Worm (Caenorhabditis elegans) whole organism, L1 larva: ENCODE data around the gene ifa-3.
"Not testable (repeated sequence)": the region's sequence is repeated elsewhere in the genome, so short reads cannot be mapped to it uniquely, and the experiment has no call there.

Experiments
- aly-2 ChIP-seq: fragments of 150-350 bp; optimal IDR thresholded peaks from 2 replicates; lab custom pipeline; 2014; ENCODE audit warnings: missing biosample characterization, missing genetic modification characterization
- blmp-1 ChIP-seq: fragments of 150-350 bp; optimal IDR thresholded peaks from 2 replicates; lab custom pipeline; 2014; ENCODE audit warnings: missing biosample characterization, missing genetic modification characterization
- ceh-63 ChIP-seq: fragments of 200-800 bp; sonication (Bioruptor generic); optimal IDR thresholded peaks from 2 replicates; lab custom pipeline; 2018; ENCODE audit warnings: mild to moderate bottlenecking, missing genetic modification characterization, missing compliant biosample characterization
- ceh-8 ChIP-seq: fragments of 200-800 bp; sonication (Bioruptor generic); optimal IDR thresholded peaks from 2 replicates; lab custom pipeline; 2018; ENCODE audit warnings: mild to moderate bottlenecking, missing genetic modification characterization, moderate library complexity, missing compliant biosample characterization
- ceh-82 ChIP-seq, 3 experiments: fragments of 150-350 bp in 1 of 3; sonication (generic microtip) in 2 of 3; optimal IDR thresholded peaks; 2 replicates each; lab custom pipeline; 2014 to 2017; ENCODE audit warnings: missing biosample characterization in 3 of 3, missing genetic modification characterization in 3 of 3
- ceh-90 ChIP-seq: sonication (generic microtip); optimal IDR thresholded peaks from 2 replicates; lab custom pipeline; 2016; ENCODE audit warnings: missing genetic modification characterization, missing compliant biosample characterization
- dsc-1 ChIP-seq: sonication (generic microtip); optimal IDR thresholded peaks from 2 replicates; lab custom pipeline; 2016; ENCODE audit warnings: mild to moderate bottlenecking, missing genetic modification characterization, missing compliant biosample characterization
- efl-1 ChIP-seq, 4 experiments: fragments of 150-350 bp; optimal IDR thresholded peaks in 3 of 4; peaks in 1 of 4; 1 replicate in 1 of 4; 2 replicates in 3 of 4; lab custom pipeline; 2014; ENCODE audit warnings: missing biosample characterization in 2 of 4, missing genetic modification characterization in 2 of 4, missing genetic modification reagents in 2 of 4
- egl-13 ChIP-seq: sonication (generic microtip); optimal IDR thresholded peaks from 2 replicates; lab custom pipeline; 2016; ENCODE audit warnings: missing genotype, missing genetic modification reagents, missing genetic modification characterization, missing compliant biosample characterization
- egl-27 ChIP-seq, 2 experiments: fragments of 150-350 bp in 1 of 2; sonication (generic microtip); optimal IDR thresholded peaks; 3 replicates each; lab custom pipeline; 2017 to 2018; ENCODE audit warnings: missing biosample characterization in 2 of 2, missing genetic modification characterization in 2 of 2, missing genetic modification reagents in 2 of 2
- elt-2 ChIP-seq: sonication (generic microtip); optimal IDR thresholded peaks from 2 replicates; lab custom pipeline; 2016; ENCODE audit warnings: missing genetic modification characterization, mild to moderate bottlenecking, inconsistent platforms, missing compliant biosample characterization, missing genetic modification reagents
- elt-3 ChIP-seq, 6 experiments: fragments of 150-350 bp in 1 of 6; sonication (generic microtip); optimal IDR thresholded peaks; 2 replicates each; lab custom pipeline; 2017 to 2018; ENCODE audit warnings: missing biosample characterization in 6 of 6, missing genetic modification characterization in 6 of 6, inconsistent platforms in 1 of 6
- fkh-10 ChIP-seq: sonication (generic microtip); optimal IDR thresholded peaks from 2 replicates; lab custom pipeline; 2017; ENCODE audit warnings: missing biosample characterization, missing genetic modification reagents, missing genetic modification characterization
- fkh-8 ChIP-seq: sonication (generic microtip); optimal IDR thresholded peaks from 2 replicates; lab custom pipeline; 2016; ENCODE audit warnings: mild to moderate bottlenecking, missing genetic modification characterization, missing compliant biosample characterization
- fos-1 ChIP-seq: fragments of 150-350 bp; optimal IDR thresholded peaks from 2 replicates; lab custom pipeline; 2014; ENCODE audit warnings: missing biosample characterization, missing genetic modification characterization
- irx-1 ChIP-seq: sonication (generic microtip); optimal IDR thresholded peaks from 2 replicates; lab custom pipeline; 2016; ENCODE audit warnings: missing genetic modification characterization, missing compliant biosample characterization
- jun-1 ChIP-seq: fragments of 150-350 bp; optimal IDR thresholded peaks from 2 replicates; lab custom pipeline; 2014; ENCODE audit warnings: missing biosample characterization, missing genetic modification reagents, missing genetic modification characterization
- lin-14 ChIP-seq: fragments of 200-800 bp; sonication (Bioruptor generic); optimal IDR thresholded peaks from 2 replicates; lab custom pipeline; 2018; ENCODE audit warnings: mild to moderate bottlenecking, missing genetic modification characterization, moderate library complexity, missing compliant biosample characterization
- lin-15B ChIP-seq: fragments of 150-350 bp; sonication (generic microtip); optimal IDR thresholded peaks from 3 replicates; lab custom pipeline; 2014; ENCODE audit warnings: missing biosample characterization, missing genetic modification characterization
- lin-35 ChIP-seq, 2 experiments: fragments of 150-350 bp; optimal IDR thresholded peaks; 2 replicates each; lab custom pipeline; 2014; ENCODE audit warnings: missing biosample characterization in 2 of 2, missing genetic modification characterization in 2 of 2, missing genetic modification reagents in 2 of 2
- lir-3 ChIP-seq: sonication (generic microtip); optimal IDR thresholded peaks from 2 replicates; lab custom pipeline; 2016; ENCODE audit warnings: mild to moderate bottlenecking, missing genetic modification characterization, moderate library complexity, missing compliant biosample characterization; ENCODE audit not compliant: poor library complexity
- lsy-2 ChIP-seq, 2 experiments: fragments of 150-350 bp; optimal IDR thresholded peaks; 2 replicates each; lab custom pipeline; 2014; ENCODE audit warnings: missing biosample characterization in 2 of 2, missing genetic modification characterization in 2 of 2
- mdl-1 ChIP-seq, 2 experiments: fragments of 150-350 bp; optimal IDR thresholded peaks; 2 replicates each; lab custom pipeline; 2014 to 2017; ENCODE audit warnings: missing biosample characterization in 2 of 2, missing genetic modification characterization in 2 of 2, inconsistent platforms in 1 of 2
- mep-1 ChIP-seq: fragments of 150-350 bp; optimal IDR thresholded peaks from 2 replicates; lab custom pipeline; 2014; ENCODE audit warnings: missing biosample characterization, missing genetic modification characterization
- nhr-12 ChIP-seq: sonication (generic microtip); optimal IDR thresholded peaks from 2 replicates; lab custom pipeline; 2017; ENCODE audit warnings: missing biosample characterization, missing genetic modification characterization
- nhr-19 ChIP-seq: fragments of 200-800 bp; sonication (Bioruptor generic); conservative IDR thresholded peaks from 2 replicates; pipeline ENCODE4 v1.3.6; 2022; ENCODE audit warnings: missing genetic modification characterization, missing compliant biosample characterization
- nhr-20 ChIP-seq: sonication (generic microtip); optimal IDR thresholded peaks from 2 replicates; lab custom pipeline; 2016; ENCODE audit warnings: mild to moderate bottlenecking, missing genetic modification characterization, missing compliant biosample characterization
- nhr-47 ChIP-seq: sonication (generic microtip); optimal IDR thresholded peaks from 2 replicates; lab custom pipeline; 2016; ENCODE audit warnings: mild to moderate bottlenecking, missing genetic modification characterization, moderate library complexity, missing compliant biosample characterization
- nhr-71 ChIP-seq: sonication (generic microtip); optimal IDR thresholded peaks from 2 replicates; lab custom pipeline; 2016; ENCODE audit warnings: mild to moderate bottlenecking, missing genetic modification characterization, moderate library complexity, missing compliant biosample characterization
- nhr-77 ChIP-seq: fragments of 150-350 bp; optimal IDR thresholded peaks from 2 replicates; lab custom pipeline; 2014; ENCODE audit warnings: missing biosample characterization, missing genetic modification characterization
- nhr-90 ChIP-seq: sonication (generic microtip); optimal IDR thresholded peaks from 2 replicates; lab custom pipeline; 2016; ENCODE audit warnings: mild to moderate bottlenecking, missing genetic modification characterization, missing compliant biosample characterization; ENCODE audit not compliant: poor library complexity
- pqm-1 ChIP-seq: sonication (generic microtip); optimal IDR thresholded peaks from 3 replicates; lab custom pipeline; 2017; ENCODE audit warnings: missing biosample characterization, missing genetic modification characterization
- rnt-1 ChIP-seq: sonication (generic microtip); optimal IDR thresholded peaks from 2 replicates; lab custom pipeline; 2016; ENCODE audit warnings: mild to moderate bottlenecking, missing genetic modification characterization, moderate library complexity, missing compliant biosample characterization
- skn-1 ChIP-seq: fragments of 150-350 bp; optimal IDR thresholded peaks from 2 replicates; lab custom pipeline; 2014; ENCODE audit warnings: missing biosample characterization, missing genetic modification characterization
- snu-23 ChIP-seq: sonication (generic microtip); optimal IDR thresholded peaks from 2 replicates; lab custom pipeline; 2016; ENCODE audit warnings: missing genetic modification characterization, missing compliant biosample characterization
- sox-4 ChIP-seq: sonication (generic microtip); optimal IDR thresholded peaks from 2 replicates; lab custom pipeline; 2016; ENCODE audit warnings: missing genetic modification characterization, missing compliant biosample characterization
- sptf-1 ChIP-seq: fragments of 150-350 bp; optimal IDR thresholded peaks from 2 replicates; lab custom pipeline; 2014; ENCODE audit warnings: missing biosample characterization, missing genetic modification characterization
- swsn-7 ChIP-seq: sonication (generic microtip); optimal IDR thresholded peaks from 2 replicates; lab custom pipeline; 2016; ENCODE audit warnings: missing genetic modification characterization, missing compliant biosample characterization
- tbx-2 ChIP-seq: sonication (generic microtip); optimal IDR thresholded peaks from 2 replicates; lab custom pipeline; 2016; ENCODE audit warnings: missing genetic modification characterization, missing compliant biosample characterization
- unc-130 ChIP-seq: fragments of 150-350 bp; optimal IDR thresholded peaks from 2 replicates; lab custom pipeline; 2017; ENCODE audit warnings: missing biosample characterization, missing genetic modification characterization, inconsistent platforms
- unc-86 ChIP-seq: sonication (generic microtip); optimal IDR thresholded peaks from 2 replicates; lab custom pipeline; 2016; ENCODE audit warnings: missing genetic modification characterization, missing compliant biosample characterization
- unc-98 ChIP-seq: fragments of 200-800 bp; sonication (Bioruptor generic); IDR thresholded peaks from 2 replicates; pipeline ENCODE4 v1.3.6; 2022; ENCODE audit warnings: missing genetic modification characterization, missing compliant biosample characterization
- ztf-11 ChIP-seq, 2 experiments: sonication (generic microtip); optimal IDR thresholded peaks; 2 replicates each; lab custom pipeline; 2016 to 2017; ENCODE audit warnings: missing genetic modification characterization in 2 of 2, missing biosample characterization in 1 of 2, missing compliant biosample characterization in 1 of 2

ifa-3 gene

DNA sequence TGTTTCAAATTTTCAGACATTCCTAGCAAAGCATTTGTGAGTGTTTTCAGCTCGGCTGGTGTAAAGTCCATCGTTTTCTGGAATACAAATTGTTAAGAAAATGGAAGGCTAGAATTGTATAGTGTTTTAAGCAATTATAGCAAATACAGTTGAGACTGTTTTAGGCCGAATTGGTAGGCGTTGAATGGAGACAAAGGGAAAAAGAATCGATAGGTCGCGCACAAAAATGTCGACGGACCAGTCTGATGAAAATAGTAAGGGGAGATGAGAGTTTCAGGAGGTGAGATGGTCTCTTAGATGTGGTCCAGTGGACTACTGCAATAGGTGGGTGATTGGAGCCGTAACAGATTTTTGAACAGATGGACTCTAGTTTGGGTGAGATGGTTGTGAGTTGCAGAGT, 29.2 kb downstream of the ifa-3 start:
- TF ChIP-seq unc-98 (GFP tag; lab: Robert Waterston, UW) (no peak), egl-13 (tag; lab: Kevin White, UChicago) (no peak), efl-1 (optimal IDR thresholded peaks at IDR 0.05; lab: Kevin White, UChicago) (no peak), efl-1 (GFP tag; optimal IDR thresholded peaks at IDR 0.05 in 1 of 2; lab: Kevin White, UChicago) (peak in 1 of 2 experiments; percentile 81), lin-15B (tag; lab: Kevin White, UChicago) (no peak), dsc-1 (tag; lab: Kevin White, UChicago) (no peak), irx-1 (no peak)

DNA sequence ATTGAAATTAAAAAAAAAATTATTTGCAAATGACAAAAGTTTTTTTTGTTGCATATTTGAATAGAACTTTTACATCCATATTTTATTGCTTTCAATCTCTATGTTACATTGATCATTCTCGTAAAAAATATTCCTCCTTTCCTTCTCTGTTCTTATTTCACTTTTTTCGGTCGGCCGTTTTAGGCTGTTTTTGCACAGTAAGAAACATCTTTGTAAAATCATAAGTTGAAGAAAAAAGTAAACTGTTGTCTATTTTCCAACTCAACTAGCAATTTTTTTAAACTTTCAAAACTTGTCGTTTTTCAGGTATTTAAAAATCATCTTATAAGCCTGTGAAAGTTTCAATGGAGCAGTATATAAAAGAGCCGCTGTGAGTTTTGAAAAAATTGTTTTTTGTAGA, 41.2 kb downstream of the ifa-3 start, which contains the start of gene F23A7.5:
F23A7.5 (plus strand) TSS at position 301 of the 400 bp plus-strand sequence.
- TF ChIP-seq sptf-1 (tag; lab: Kevin White, UChicago): no peak
- no peak for TF ChIP-seq tbx-2 (tag; lab: Kevin White, UChicago)
- no peak for TF ChIP-seq pqm-1 (tag; lab: Kevin White, UChicago)
- no peak for TF ChIP-seq dsc-1 (tag; lab: Kevin White, UChicago)

DNA sequence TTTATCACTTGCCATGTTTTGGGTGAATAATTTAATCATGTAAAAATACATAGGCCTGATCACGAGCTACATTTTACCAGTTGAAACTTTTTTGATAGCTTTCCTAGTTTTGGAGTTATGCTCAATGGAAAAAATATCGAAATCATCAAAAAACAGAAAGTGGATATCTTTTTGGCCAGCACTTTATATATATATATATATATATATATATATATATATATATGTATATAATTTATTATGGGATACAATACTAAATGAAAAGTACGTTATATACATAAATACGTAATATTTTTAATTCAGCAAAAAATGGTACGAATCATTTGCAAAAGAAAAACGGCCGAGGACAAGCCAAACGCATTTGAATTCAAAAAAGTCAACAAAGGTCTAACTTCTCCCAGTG, 50.2 kb downstream of the ifa-3 start, which contains the start of gene F23A7.3:
F23A7.3 (plus strand) TSS at position 301 of the 400 bp plus-strand sequence.
- TF ChIP-seq efl-1 (optimal IDR thresholded peaks at IDR 0.05; lab: Kevin White, UChicago): not testable (repeated sequence)
- peak in 1 of 2 experiments; percentile 57 for TF ChIP-seq efl-1 (GFP tag; optimal IDR thresholded peaks at IDR 0.05 in 1 of 2; lab: Kevin White, UChicago)

DNA sequence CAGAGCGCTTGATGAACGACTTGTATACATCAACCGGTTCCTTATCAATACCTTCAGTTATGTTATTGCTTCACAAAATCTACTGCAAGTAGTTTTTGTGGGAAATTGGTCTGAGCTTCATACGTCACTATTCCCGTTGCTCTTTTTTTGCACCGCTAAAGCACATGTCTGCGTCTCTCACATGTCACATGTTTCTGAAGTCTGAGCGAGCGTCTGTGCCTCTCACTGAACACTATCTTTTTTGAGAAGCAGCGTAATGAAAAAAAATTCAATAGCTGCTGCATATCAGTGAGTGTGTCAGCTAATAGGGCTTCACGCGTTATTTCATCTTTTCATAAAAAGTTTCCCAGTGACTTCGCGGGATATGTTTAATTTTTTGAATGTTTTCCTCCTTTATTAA, 51.6 kb downstream of the ifa-3 start:
- TF ChIP-seq sox-4 (no peak), nhr-47 (tag; lab: Kevin White, UChicago) (peak; percentile 66), ceh-82 (tag; optimal IDR thresholded peaks at IDR 0.05; lab: Kevin White, UChicago) (peak in 2 of 3 experiments; percentile 39 to 41), skn-1 (no peak), nhr-20 (peak; percentile 8), mdl-1 (tag; optimal IDR thresholded peaks at IDR 0.05; lab: Kevin White, UChicago) (peak in 1 of 2 experiments; percentile 39), lin-14 (GFP tag; lab: Kevin White, UChicago) (peak; percentile 85), efl-1 (optimal IDR thresholded peaks at IDR 0.05; lab: Kevin White, UChicago) (peak; percentile 24 to 35), efl-1 (GFP tag; optimal IDR thresholded peaks at IDR 0.05 in 1 of 2; lab: Kevin White, UChicago) (peak in 1 of 2 experiments; percentile 40), snu-23 (GFP tag; lab: Kevin White, UChicago) (peak; percentile 43), rnt-1 (tag; lab: Kevin White, UChicago) (no peak), unc-86 (tag; lab: Kevin White, UChicago) (peak; percentile 41), sptf-1 (tag; lab: Kevin White, UChicago) (no peak), lin-35 (GFP tag; optimal IDR thresholded peaks at IDR 0.05; lab: Kevin White, UChicago) (peak; percentile 5 to 9), ceh-63 (GFP tag; lab: Kevin White, UChicago) (no peak), blmp-1 (tag; lab: Kevin White, UChicago) (no peak), nhr-12 (tag; lab: Kevin White, UChicago) (no peak), fkh-10 (GFP tag; lab: Kevin White, UChicago) (peak; percentile 57), elt-3 (tag; optimal IDR thresholded peaks at IDR 0.05; lab: Kevin White, UChicago) (no peak), mep-1 (peak; percentile 47), dsc-1 (tag; lab: Kevin White, UChicago) (peak; percentile 70), unc-130 (no peak), nhr-90 (tag; lab: Kevin White, UChicago) (no peak), elt-2 (tag; lab: Kevin White, UChicago) (no peak), aly-2 (tag; lab: Kevin White, UChicago) (no peak), ztf-11 (tag; optimal IDR thresholded peaks at IDR 0.05; lab: Kevin White, UChicago) (no peak), pqm-1 (tag; lab: Kevin White, UChicago) (no peak), swsn-7 (tag; lab: Kevin White, UChicago) (peak; percentile 31), ceh-90 (tag; lab: Kevin White, UChicago) (no peak), nhr-77 (tag; lab: Kevin White, UChicago) (no peak), nhr-19 (peak; percentile 8; the same call in 1 of the 2 replicates), lsy-2 (tag; optimal IDR thresholded peaks at IDR 0.05; lab: Kevin White, UChicago) (peak; percentile 31 to 42), fkh-8 (tag; lab: Kevin White, UChicago) (peak; percentile 81), ceh-8 (GFP tag; lab: Kevin White, UChicago) (peak; percentile 45), egl-27 (tag; optimal IDR thresholded peaks at IDR 0.05; lab: Kevin White, UChicago) (no peak), nhr-71 (tag; lab: Kevin White, UChicago) (peak; percentile 65), jun-1 (tag; lab: Kevin White, UChicago) (no peak), lir-3 (tag; lab: Kevin White, UChicago) (no peak), fos-1 (tag; lab: Kevin White, UChicago) (no peak), egl-13 (tag; lab: Kevin White, UChicago) (peak; percentile 47)
